Fruit fly (Drosophila melanogaster) whole organism, larva: Measurements from ENCODE around the gene tal-AA.

Source experiments
- noc ChIP-seq: fragments of 200-800 bp; sonication (Bioruptor generic); optimal IDR thresholded peaks from 3 replicates; lab custom pipeline; 2019; ENCODE audit warnings: missing biosample characterization, mild to moderate bottlenecking, missing genetic modification characterization, moderate library complexity

Gene tal-AA

DNA sequence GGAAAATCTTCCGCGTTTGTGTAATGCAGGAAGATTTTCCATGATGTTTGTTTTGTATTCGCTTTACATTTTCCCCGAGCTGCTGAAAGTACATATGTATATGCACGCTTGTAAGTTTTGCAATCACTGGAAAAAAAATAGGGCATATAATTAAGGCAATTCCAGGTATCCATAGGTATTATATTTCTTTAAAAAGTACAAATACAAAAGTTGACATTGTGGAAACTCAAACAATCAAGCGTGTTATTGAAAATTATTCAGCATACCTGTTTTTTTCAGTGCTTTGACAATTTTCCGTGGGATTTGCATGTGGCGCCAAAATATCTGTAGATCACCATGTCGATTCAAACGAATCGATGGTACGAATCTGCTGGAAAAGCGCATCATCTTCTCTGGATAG lies 18.1 kb downstream of the tal-AA start:
- TF ChIP-seq noc (tag; lab: Kevin White, UChicago): no peak

DNA sequence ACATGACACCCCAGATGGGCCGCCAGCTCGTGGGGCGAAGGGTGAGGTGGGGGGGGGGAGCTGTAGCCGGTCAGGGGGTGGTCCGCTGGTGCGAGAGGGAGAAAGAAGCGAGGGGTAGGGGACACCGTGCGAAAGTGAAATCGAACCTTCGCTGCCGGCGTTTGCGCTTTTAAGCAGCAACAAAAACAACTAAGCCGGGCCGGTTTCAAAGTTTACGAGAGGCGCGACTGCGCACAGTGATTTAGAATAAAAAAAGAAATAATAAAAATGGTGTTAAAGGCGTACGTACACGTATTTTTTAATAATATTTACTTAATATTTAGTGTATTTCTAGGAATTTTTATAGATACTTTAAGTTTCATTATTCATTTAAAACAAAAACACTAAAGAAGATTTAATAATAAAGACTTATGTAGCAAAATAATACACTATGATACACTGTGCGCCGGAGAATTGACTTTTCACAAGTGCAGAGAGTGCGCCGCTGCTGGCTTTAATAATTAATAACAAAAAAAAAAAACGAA lies 18.7 kb downstream of the tal-AA start:
- peak; percentile 43 for TF ChIP-seq noc (tag; lab: Kevin White, UChicago)

DNA sequence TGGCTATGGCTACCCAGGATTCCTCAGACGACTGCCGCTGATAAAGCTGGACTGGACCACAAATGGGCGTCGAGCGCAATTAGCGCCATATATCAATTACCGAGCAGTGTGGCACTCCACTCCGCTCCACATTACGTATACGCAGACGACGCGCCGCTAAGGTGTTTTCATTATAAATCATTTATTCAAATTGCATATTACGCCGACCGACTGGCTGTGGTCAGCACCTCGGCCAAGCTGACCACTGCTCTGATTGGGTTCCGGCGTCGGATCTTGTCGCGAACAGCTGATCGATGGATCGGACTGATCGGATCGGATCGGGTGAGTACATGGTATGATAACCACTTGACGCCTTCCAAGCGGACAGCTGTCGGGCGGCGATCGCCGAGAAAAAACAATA lies 20.0 kb downstream of the tal-AA start:
- TF ChIP-seq noc (tag; lab: Kevin White, UChicago): no peak

DNA sequence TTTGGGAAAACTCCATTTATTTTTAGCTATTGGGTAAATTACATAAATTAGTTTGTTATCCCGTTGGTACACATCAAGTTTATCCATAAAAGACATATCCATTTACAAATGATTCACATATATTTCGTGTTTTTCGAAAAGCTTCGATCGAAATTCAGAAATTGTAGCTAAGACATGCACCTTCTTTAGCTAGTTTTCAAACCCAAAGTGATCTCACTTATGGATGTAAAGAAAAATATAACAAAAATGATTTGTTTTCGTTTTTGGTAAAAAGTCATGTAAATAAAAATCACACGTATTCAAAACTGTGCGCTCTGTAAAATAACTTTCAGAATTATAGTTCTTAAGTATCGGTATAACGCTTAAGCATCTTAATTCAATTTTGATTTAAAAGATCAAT lies 20.6 kb downstream of the tal-AA start:
- no peak for TF ChIP-seq noc (tag; lab: Kevin White, UChicago)

DNA sequence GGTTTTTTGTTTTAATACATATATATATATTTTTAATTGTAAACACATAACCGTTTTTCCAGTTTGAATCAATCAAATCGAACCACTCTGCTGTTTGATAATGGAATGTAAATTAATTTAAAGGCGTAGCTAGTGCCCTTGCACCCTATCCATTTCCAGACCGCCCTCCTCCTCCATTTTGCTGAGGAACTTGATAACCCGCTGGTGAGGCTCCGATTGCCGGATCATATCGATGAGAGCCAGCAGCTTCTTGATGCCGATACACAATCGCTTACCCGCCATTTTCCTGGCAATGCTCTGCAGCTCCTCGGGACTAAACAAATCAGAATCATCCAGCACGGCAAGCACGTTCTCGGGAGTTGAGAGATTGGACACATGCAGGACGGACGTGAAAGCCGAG lies 21.6 kb downstream of the tal-AA start:
- TF ChIP-seq noc (tag; lab: Kevin White, UChicago): no peak

DNA sequence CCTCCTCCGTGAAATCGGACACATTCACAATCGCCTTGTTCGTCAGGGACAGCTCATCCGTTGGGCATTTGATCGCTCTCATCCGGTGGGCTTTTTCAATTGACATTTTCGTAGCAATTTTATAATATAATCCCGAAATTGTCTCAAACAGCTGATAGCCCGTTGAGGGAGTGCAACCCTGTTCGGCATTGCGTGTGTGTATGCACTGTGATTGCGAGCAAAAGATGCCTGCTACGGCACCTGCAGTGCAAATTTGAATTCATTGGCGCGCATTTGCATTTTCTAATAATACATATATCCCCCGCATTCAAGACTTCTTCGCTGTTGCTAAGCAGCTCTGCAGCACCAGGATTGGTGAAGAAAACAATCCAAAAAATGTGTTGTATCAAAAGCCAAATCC lies 24.9 kb downstream of the tal-AA start, which contains the start of gene Nsf2:
Gene Nsf2, minus strand, starts transcription at position 185 of the 400 bp plus-strand sequence.
- TF ChIP-seq noc (tag; lab: Kevin White, UChicago): no peak

DNA sequence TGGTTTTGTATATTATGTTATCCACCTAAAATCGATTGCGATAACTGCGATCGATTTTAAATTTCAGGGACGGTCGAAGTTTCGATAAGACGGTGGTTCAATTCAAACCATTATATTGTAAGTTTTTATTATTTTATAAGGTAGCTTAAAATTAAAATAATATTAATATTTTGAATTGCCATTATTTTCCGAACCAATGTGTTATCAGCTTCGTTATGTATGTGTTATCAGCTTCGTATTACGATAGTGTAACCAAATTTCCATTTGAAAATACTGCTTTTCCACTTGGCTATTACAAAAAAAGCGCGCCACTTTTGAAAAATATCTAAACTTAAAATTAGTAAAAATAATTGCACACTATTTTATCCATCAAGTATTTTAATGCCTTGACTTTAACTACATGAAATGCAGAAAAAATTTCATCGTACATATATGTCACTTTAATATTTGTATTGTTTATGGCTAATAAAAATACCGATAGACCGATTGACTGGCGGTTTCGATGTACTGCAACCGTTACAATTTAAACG lies 27.0 kb downstream of the tal-AA start, which contains the start of gene CG31495:
Gene CG31495, minus strand, starts transcription at position 52 of the 530 bp plus-strand sequence.
- TF ChIP-seq noc (tag; lab: Kevin White, UChicago): no peak

DNA sequence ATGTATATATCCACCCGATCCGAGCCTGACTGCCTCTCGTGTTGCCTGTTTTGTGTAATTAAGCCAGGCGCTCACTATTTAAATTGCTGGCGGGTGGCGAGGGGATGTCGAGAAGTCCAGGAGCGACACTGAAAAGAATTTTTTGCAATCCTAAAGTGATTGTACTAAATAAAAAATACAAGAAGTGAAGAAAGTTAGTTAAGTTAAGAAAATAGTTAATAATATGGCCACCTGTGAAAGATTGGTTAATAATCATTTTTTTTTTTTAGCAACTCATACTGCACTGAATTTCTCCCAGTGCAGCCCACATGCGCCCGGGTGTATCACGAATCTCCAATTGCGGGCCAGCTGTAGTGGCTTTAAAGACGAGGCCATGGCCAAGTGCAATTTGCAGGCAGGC lies 28.0 kb downstream of the tal-AA start:
- no peak for TF ChIP-seq noc (tag; lab: Kevin White, UChicago)

DNA sequence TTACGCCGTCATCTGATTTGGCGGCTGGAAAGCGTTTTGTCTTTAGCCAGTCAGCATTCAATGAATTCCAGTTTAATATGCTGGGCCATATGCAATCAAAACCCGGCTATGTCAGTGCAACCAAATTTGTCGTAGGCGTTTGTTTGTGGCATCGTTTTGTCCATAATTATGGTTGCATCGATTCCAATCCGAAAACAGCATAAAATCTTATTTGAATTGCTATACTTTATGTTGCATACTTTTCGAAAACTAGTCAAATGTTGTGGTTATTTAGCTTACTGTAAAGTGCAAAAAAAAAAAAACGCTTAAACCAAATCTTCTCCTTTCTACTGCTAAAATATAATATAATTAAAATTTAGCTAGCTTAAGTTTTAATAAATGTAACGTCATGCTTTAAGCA lies 29.6 kb downstream of the tal-AA start:
- no peak for TF ChIP-seq noc (tag; lab: Kevin White, UChicago)

DNA sequence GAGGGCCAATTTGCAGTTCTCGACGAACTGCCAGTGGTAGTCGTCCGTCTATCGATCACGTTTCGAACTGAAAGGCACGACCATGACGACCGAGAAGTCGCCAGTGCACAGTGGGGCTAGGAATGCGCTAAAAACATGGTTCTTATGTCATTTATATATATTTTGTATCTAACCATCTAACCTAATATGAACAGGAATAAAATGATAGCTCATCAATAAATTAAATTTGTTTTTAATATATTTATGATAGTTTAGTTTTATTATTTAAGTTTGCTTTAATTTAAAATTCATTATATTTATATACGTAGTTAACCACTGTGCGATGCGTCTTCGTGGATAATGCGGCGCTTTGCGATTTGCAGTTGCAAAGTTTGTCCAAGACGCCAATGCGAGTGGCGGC lies 30.7 kb downstream of the tal-AA start:
- TF ChIP-seq noc (tag; lab: Kevin White, UChicago): no peak

DNA sequence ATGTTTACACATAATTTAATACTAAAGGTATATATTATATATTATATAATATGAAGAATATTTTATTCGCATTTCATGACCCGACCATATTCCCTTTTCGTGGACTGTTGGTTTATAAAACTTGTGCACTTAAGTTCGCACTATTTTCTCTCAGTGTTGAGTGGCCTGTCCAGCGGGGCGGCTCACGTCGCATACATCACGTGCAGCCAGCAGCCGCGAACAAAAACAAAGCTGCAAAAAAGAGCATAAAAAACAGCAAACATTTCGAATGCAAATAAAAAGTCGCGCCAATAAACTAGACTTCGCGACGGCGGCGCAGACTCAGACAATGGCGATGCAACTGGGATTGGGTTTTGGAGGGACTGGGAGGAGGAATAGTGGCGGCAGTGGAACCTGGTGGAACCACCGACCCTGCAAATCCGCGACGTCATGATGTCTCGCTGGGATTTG lies 32.4 kb downstream of the tal-AA start:
- no peak for TF ChIP-seq noc (tag; lab: Kevin White, UChicago)

DNA sequence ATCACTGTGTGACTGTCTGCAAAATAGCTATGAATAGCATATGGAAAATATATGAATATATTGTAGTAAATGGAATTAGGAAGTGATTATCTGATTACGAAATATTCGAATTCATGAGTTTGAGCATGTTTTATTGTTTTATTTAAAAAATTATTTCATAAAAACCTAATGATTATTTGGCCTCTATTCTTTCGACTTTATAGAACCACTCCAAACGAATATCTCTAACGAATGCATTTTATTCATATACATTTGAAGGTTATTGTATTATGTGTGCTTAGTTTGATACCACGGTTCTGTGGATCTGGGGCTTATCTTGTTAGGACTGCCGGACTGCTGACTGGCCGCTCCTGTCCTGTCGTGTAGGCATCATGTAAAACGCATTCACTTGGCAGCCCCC lies 33.0 kb downstream of the tal-AA start:
- TF ChIP-seq noc (tag; lab: Kevin White, UChicago): no peak

DNA sequence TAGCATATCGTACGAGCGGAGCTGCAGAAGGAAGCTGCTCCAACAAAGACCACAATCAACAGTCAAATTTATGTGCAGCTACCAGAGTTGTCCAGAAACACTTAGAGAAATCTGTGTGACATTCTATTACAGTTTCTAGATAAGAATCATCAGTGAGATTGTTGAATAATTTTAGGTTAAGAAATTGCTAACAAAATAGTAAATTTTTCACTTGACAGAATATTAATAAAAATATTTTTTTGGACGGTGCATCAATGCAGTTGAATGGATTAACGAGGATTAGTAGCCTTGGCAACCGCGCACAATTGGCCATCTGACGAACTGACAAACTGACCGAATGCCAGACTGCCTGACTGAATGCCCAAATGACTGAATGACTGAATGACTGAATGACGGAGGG lies 34.4 kb downstream of the tal-AA start:
- no peak for TF ChIP-seq noc (tag; lab: Kevin White, UChicago)

DNA sequence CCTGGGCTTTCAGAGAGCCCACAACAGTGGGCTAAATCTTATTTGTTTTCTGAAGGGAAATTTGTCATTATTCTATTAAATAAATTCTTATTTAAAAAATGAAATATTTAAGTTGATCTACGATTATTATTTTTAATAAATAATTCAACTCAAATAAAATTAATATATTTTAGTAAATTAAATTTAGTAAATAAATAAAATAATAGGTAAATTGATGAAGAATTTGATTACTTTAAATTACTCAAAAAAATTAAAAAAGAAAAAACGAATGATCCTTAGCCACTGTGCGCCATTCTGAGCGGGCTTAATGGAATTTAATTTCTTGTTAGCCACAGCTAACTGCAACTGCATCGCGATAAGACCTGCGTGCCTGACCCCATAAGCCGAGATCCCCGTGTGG lies 35.4 kb downstream of the tal-AA start:
- TF ChIP-seq noc (tag; lab: Kevin White, UChicago): no peak

DNA sequence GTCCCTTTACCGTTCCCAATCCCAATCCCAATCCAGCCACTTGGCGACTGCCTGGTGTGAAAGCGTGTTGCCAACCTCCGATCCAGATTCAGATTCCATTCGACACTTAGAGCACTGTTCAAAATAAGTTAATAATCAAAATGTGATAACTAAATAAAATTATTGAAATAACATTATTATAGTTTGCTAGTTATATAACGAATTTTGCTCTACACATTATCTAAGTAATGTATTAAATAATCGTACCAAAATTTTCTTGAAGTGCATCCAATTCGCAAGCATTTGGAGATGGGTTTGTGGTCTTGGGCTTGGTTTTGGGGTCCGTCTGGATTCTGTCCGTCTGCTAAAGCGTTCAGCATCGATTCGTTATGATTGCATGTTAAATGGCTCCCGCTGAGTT lies 36.4 kb downstream of the tal-AA start:
- TF ChIP-seq noc (tag; lab: Kevin White, UChicago): no peak

DNA sequence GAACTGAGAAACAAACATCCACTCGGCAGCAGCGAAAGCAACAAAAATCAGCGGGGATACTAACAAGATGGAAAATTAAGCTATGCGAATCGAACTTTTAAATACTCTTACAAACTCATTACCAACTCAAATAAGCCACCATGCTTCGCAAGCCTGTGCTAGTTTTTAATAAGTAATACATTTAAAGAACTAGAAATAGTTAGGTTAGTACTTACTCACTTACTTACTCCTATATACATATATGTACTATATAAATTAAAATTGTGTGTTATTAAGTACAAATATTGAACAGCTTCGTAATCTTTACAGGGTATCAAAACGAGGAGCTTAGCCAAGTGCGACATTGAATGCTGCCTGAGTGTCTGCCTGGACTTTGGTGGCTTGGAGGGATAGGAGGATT lies 38.1 kb downstream of the tal-AA start:
- TF ChIP-seq noc (tag; lab: Kevin White, UChicago): no peak

DNA sequence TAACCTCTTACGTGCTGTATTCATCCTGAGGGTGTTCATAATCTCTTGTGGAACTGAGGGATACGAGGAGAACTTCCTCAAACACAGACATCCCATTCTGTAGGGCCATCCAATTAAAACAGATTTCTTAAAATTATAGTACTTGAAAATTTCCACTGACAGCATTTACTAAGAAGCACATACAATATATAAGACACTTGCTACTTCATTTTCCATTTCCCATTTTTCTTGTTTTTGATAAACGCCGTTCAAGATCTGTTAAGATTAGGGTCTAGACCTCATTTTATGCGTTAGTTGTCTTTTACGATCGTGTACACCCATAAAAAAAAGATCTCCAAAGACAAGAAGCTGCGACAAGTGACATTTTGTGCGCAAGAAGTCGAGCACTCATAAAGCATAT lies 42.4 kb downstream of the tal-AA start, which contains the start of gene CG14362:
Gene CG14362, minus strand, starts transcription at position 101 of the 400 bp plus-strand sequence.
- TF ChIP-seq noc (tag; lab: Kevin White, UChicago): no peak
